Worm (Caenorhabditis elegans): ENCODE results near the gene F47B8.10.

- TF ChIP-seq cog-1 (tag; optimal IDR thresholded peaks at IDR 0.05) (no peak), flt-1 (GFP tag; IDR thresholded peaks at IDR 0.05) (no peak), T22C8.4 (GFP tag; IDR thresholded peaks at IDR 0.05) (no peak), ztf-23 (GFP tag; IDR thresholded peaks at IDR 0.05) (no peak), ztf-29 (GFP tag; IDR thresholded peaks at IDR 0.05) (no peak), ref-1 (GFP tag; conservative IDR thresholded peaks at IDR 0.05) (no peak), klf-2 (GFP tag; conservative IDR thresholded peaks at IDR 0.05) (no peak), med-1 (GFP tag; optimal IDR thresholded peaks at IDR 0.05; ENCODE audit: insufficient read depth) (no peak)
Observed at ce11 chrV:14317204-14317603, 24.6 kb upstream of the F47B8.10 start.

Measured in whole organism, midembryonic.